Fruit fly (Drosophila melanogaster) whole organism, embryonic: ENCODE measurements around the gene COX6B.
A peak's percentile ranks its signal among the peaks of the same experiment; 100 is the strongest.

Experiments
- Asciz ChIP-seq: fragments of 200-800 bp; sonication (Bioruptor generic); optimal IDR thresholded peaks from 2 replicates; lab custom pipeline; 2017; ENCODE audit warnings: missing biosample characterization, mild to moderate bottlenecking, missing genetic modification characterization, missing genetic modification reagents
- Bgb ChIP-seq: fragments of 200-800 bp; sonication (Bioruptor generic); IDR thresholded peaks from 2 replicates; pipeline ENCODE4 v1.3.6; 2022; ENCODE audit warnings: missing biosample characterization, missing genetic modification characterization; ENCODE audit not compliant: partially characterized antibody
- CG10366 ChIP-seq: fragments of 200-800 bp; sonication (Bioruptor generic); IDR thresholded peaks from 2 replicates; pipeline ENCODE4 v1.3.6; 2022; ENCODE audit warnings: missing biosample characterization, missing genetic modification characterization
- CG10979 ChIP-seq: fragments of 200-800 bp; sonication (Bioruptor generic); optimal IDR thresholded peaks from 2 replicates; lab custom pipeline; 2018; ENCODE audit warnings: missing biosample characterization, mild to moderate bottlenecking, missing genetic modification characterization, moderate library complexity
- CG13287 ChIP-seq: fragments of 200-800 bp; sonication (Bioruptor generic); IDR thresholded peaks from 2 replicates; pipeline ENCODE4 v1.3.6; 2022; ENCODE audit warnings: missing biosample characterization, missing genetic modification characterization; ENCODE audit not compliant: partially characterized antibody
- CG13894 ChIP-seq: fragments of 200-800 bp; sonication (Bioruptor generic); optimal IDR thresholded peaks from 3 replicates; lab custom pipeline; 2018; ENCODE audit warnings: missing biosample characterization, mild to moderate bottlenecking, missing genetic modification characterization, moderate library complexity
- CG14667 ChIP-seq: fragments of 200-800 bp; sonication (Bioruptor generic); IDR thresholded peaks from 2 replicates; pipeline ENCODE4 v1.3.6; 2022; ENCODE audit warnings: missing biosample characterization, missing genetic modification characterization
- CG15601 ChIP-seq: fragments of 200-800 bp; sonication (Bioruptor generic); optimal IDR thresholded peaks from 3 replicates; lab custom pipeline; 2019; ENCODE audit warnings: missing biosample characterization, mild to moderate bottlenecking, missing genetic modification characterization, moderate library complexity
- CG1647 ChIP-seq: fragments of 200-800 bp; sonication (Bioruptor generic); optimal IDR thresholded peaks from 3 replicates; lab custom pipeline; 2016; ENCODE audit warnings: missing biosample characterization, missing genetic modification characterization
- CG16779 ChIP-seq: fragments of 200-800 bp; sonication (Bioruptor generic); IDR thresholded peaks from 2 replicates; pipeline ENCODE4 v1.3.6; 2022; ENCODE audit warnings: missing biosample characterization, missing genetic modification characterization
- CG2678 ChIP-seq: fragments of 200-800 bp; sonication (Bioruptor generic); optimal IDR thresholded peaks from 3 replicates; lab custom pipeline; 2019; ENCODE audit warnings: missing biosample characterization, mild to moderate bottlenecking, missing genetic modification characterization, moderate library complexity
- CG3163 ChIP-seq: fragments of 200-800 bp; sonication (Bioruptor generic); optimal IDR thresholded peaks from 3 replicates; lab custom pipeline; 2016; ENCODE audit warnings: missing biosample characterization, missing genetic modification characterization
- CG3407 ChIP-seq: fragments of 200-800 bp; sonication (Bioruptor generic); optimal IDR thresholded peaks from 2 replicates; lab custom pipeline; 2018; ENCODE audit warnings: missing biosample characterization, mild to moderate bottlenecking, missing genetic modification characterization
- CG4424 ChIP-seq: fragments of 200-800 bp; sonication (Bioruptor generic); optimal IDR thresholded peaks from 3 replicates; lab custom pipeline; 2016; ENCODE audit warnings: missing biosample characterization, missing genetic modification characterization
- CG8290 ChIP-seq, 3 experiments: fragments of 200-800 bp; sonication (Bioruptor generic); optimal IDR thresholded peaks; 2 replicates each; lab custom pipeline; 2016 to 2019; ENCODE audit warnings: missing biosample characterization in 3 of 3, missing genetic modification characterization in 3 of 3, mild to moderate bottlenecking in 2 of 3, moderate library complexity in 1 of 3
- CG8359 ChIP-seq: fragments of 200-800 bp; sonication (Bioruptor generic); optimal IDR thresholded peaks from 2 replicates; lab custom pipeline; 2017; ENCODE audit warnings: missing biosample characterization, mild to moderate bottlenecking, missing genetic modification characterization, borderline replicate concordance
- CrebB ChIP-seq: fragments of 200-800 bp; sonication (Bioruptor generic); optimal IDR thresholded peaks from 3 replicates; lab custom pipeline; 2018; ENCODE audit warnings: missing biosample characterization, mild to moderate bottlenecking, missing genetic modification characterization
- Dfd ChIP-seq, 2 experiments: fragments of >200 bp; optimal IDR thresholded peaks; 2 replicates each; lab custom pipeline; 2017; ENCODE audit warnings: missing biosample characterization in 2 of 2, missing genetic modification characterization in 2 of 2
- ERR ChIP-seq: fragments of 200-800 bp; sonication (Bioruptor generic); optimal IDR thresholded peaks from 2 replicates; lab custom pipeline; 2016; ENCODE audit warnings: missing biosample characterization, missing genetic modification characterization
- Eip74EF ChIP-seq, 2 experiments: fragments of 200-800 bp in 1 of 2; fragments of >200 bp in 1 of 2; sonication (Bioruptor generic) in 1 of 2; optimal IDR thresholded peaks; 2 replicates each; lab custom pipeline; 2017 to 2019; ENCODE audit warnings: missing biosample characterization in 2 of 2, missing genetic modification characterization in 2 of 2, mild to moderate bottlenecking in 1 of 2, moderate library complexity in 1 of 2
- Ets65A ChIP-seq: fragments of 200-800 bp; sonication (Bioruptor generic); peaks from one replicate; lab custom pipeline; 2016; ENCODE audit warnings: missing biosample characterization, missing genetic modification characterization
- Hmx ChIP-seq: fragments of 200-800 bp; sonication (Bioruptor generic); optimal IDR thresholded peaks from 2 replicates; lab custom pipeline; 2016; ENCODE audit warnings: missing biosample characterization, missing genetic modification characterization
- Lhr ChIP-seq: fragments of 200-800 bp; sonication (Bioruptor generic); optimal IDR thresholded peaks from 3 replicates; lab custom pipeline; 2017; ENCODE audit warnings: mild to moderate bottlenecking, missing biosample characterization, missing genetic modification reagents, missing genetic modification characterization
- Lpt ChIP-seq: fragments of >200 bp; optimal IDR thresholded peaks from 2 replicates; lab custom pipeline; 2018; ENCODE audit warnings: missing biosample characterization, missing genetic modification characterization
- NC2α ChIP-seq: fragments of 200-800 bp; sonication (Bioruptor generic); optimal IDR thresholded peaks from 2 replicates; lab custom pipeline; 2016; ENCODE audit warnings: missing biosample characterization, missing genetic modification characterization
- Sin3A ChIP-seq: fragments of >200 bp; optimal IDR thresholded peaks from 2 replicates; lab custom pipeline; 2018
- Sry-δ ChIP-seq: fragments of 200-800 bp; sonication (Bioruptor generic); optimal IDR thresholded peaks from 2 replicates; lab custom pipeline; 2016; ENCODE audit warnings: missing biosample characterization, missing genetic modification characterization
- Usf ChIP-seq: fragments of 200-800 bp; sonication (Bioruptor generic); optimal IDR thresholded peaks from 2 replicates; lab custom pipeline; 2017; ENCODE audit warnings: missing genotype, missing biosample characterization, missing genetic modification characterization
- Xbp1 ChIP-seq: fragments of 200-800 bp; sonication (Bioruptor generic); optimal IDR thresholded peaks from 3 replicates; lab custom pipeline; 2016; ENCODE audit warnings: missing biosample characterization, mild to moderate bottlenecking, missing genetic modification characterization
- YL-1 ChIP-seq: fragments of 200-800 bp; sonication (Bioruptor generic); optimal IDR thresholded peaks from 3 replicates; lab custom pipeline; 2017; ENCODE audit warnings: missing biosample characterization, mild to moderate bottlenecking, missing genetic modification characterization
- aop ChIP-seq: fragments of 200-800 bp; sonication (Bioruptor generic); IDR thresholded peaks from 2 replicates; pipeline ENCODE4 v1.3.6; 2022; ENCODE audit warnings: missing biosample characterization, missing genetic modification characterization
- btn ChIP-seq: fragments of 200-800 bp; sonication (Bioruptor generic); optimal IDR thresholded peaks from 2 replicates; lab custom pipeline; 2016; ENCODE audit warnings: missing biosample characterization, missing genetic modification characterization
- cwo ChIP-seq: fragments of 200-800 bp; sonication (Bioruptor generic); optimal IDR thresholded peaks from 3 replicates; lab custom pipeline; 2017; ENCODE audit warnings: missing biosample characterization, missing genetic modification characterization, mild to moderate bottlenecking, moderate library complexity, missing genetic modification reagents
- dati ChIP-seq: fragments of 200-800 bp; sonication (Bioruptor generic); IDR thresholded peaks from 2 replicates; pipeline ENCODE4 v1.3.6; 2022; ENCODE audit warnings: missing biosample characterization, missing genetic modification characterization
- exex ChIP-seq: fragments of 200-800 bp; sonication (Bioruptor generic); optimal IDR thresholded peaks from 4 replicates; lab custom pipeline; 2018; ENCODE audit warnings: missing biosample characterization, mild to moderate bottlenecking, missing genetic modification characterization, moderate library complexity
- fu2 ChIP-seq: fragments of 200-800 bp; sonication (Bioruptor generic); optimal IDR thresholded peaks from 2 replicates; lab custom pipeline; 2016; ENCODE audit warnings: missing biosample characterization, missing genetic modification characterization
- gfzf ChIP-seq: fragments of 200-800 bp; sonication (Bioruptor generic); optimal IDR thresholded peaks from 2 replicates; lab custom pipeline; 2016; ENCODE audit warnings: missing biosample characterization, mild to moderate bottlenecking, missing genetic modification characterization, moderate library complexity
- gsb ChIP-seq: fragments of 200-800 bp; sonication (Bioruptor generic); IDR thresholded peaks from 2 replicates; pipeline ENCODE4 v1.3.6; 2022; ENCODE audit warnings: missing biosample characterization, missing genetic modification characterization
- hb ChIP-seq: fragments of 200-800 bp; sonication (Bioruptor generic); IDR thresholded peaks from 3 replicates; pipeline ENCODE4 v1.3.6; 2022; ENCODE audit warnings: missing biosample characterization, missing genetic modification characterization; ENCODE audit not compliant: partially characterized antibody
- hkb ChIP-seq, 2 experiments: fragments of 200-800 bp in 1 of 2; fragments of >200 bp in 1 of 2; sonication (Bioruptor generic) in 1 of 2; IDR thresholded peaks in 1 of 2; optimal IDR thresholded peaks in 1 of 2; 2 replicates each; pipeline versions ENCODE4 v1.3.6 to Lab custom; 2017 to 2022; ENCODE audit warnings: missing biosample characterization in 1 of 2, missing genetic modification characterization in 1 of 2
- hth ChIP-seq: fragments of >200 bp; optimal IDR thresholded peaks from 2 replicates; lab custom pipeline; 2017; ENCODE audit warnings: inconsistent platforms
- jing ChIP-seq: fragments of 200-800 bp; sonication (Bioruptor generic); optimal IDR thresholded peaks from 2 replicates; lab custom pipeline; 2018; ENCODE audit warnings: missing biosample characterization, mild to moderate bottlenecking, missing genetic modification characterization
- pho ChIP-seq: fragments of 200-800 bp; sonication (Bioruptor generic); optimal IDR thresholded peaks from 2 replicates; lab custom pipeline; 2016; ENCODE audit warnings: missing biosample characterization, missing genetic modification characterization
- slbo ChIP-seq: fragments of 200-800 bp; sonication (Bioruptor generic); IDR thresholded peaks from 2 replicates; pipeline ENCODE4 v1.3.6; 2022; ENCODE audit warnings: missing biosample characterization, missing genetic modification characterization
- sna ChIP-seq: fragments of 200-800 bp; sonication (Bioruptor generic); IDR thresholded peaks from 2 replicates; pipeline ENCODE4 v1.3.6; 2022; ENCODE audit warnings: missing biosample characterization, missing genetic modification characterization; ENCODE audit not compliant: partially characterized antibody
- ssp ChIP-seq: fragments of 200-800 bp; sonication (Bioruptor generic); IDR thresholded peaks from 2 replicates; pipeline ENCODE4 v1.3.6; 2022; ENCODE audit warnings: missing biosample characterization, missing genetic modification characterization
- stwl ChIP-seq: fragments of 200-800 bp; sonication (Bioruptor generic); optimal IDR thresholded peaks from 3 replicates; lab custom pipeline; 2018; ENCODE audit warnings: missing biosample characterization, mild to moderate bottlenecking, missing genetic modification characterization, moderate library complexity
- tin ChIP-seq: fragments of 200-800 bp; sonication (Bioruptor generic); optimal IDR thresholded peaks from 3 replicates; lab custom pipeline; 2016; ENCODE audit warnings: missing biosample characterization, missing genetic modification characterization
- unpg ChIP-seq: fragments of 200-800 bp; sonication (Bioruptor generic); optimal IDR thresholded peaks from 3 replicates; lab custom pipeline; 2018; ENCODE audit warnings: missing biosample characterization, mild to moderate bottlenecking, missing genetic modification characterization, moderate library complexity
- vvl ChIP-seq: fragments of 200-800 bp; sonication (Bioruptor generic); IDR thresholded peaks from 2 replicates; pipeline ENCODE4 v1.3.6; 2022; ENCODE audit warnings: missing biosample characterization, missing genetic modification characterization
- zen ChIP-seq: fragments of 200-800 bp; sonication (Bioruptor generic); optimal IDR thresholded peaks from 3 replicates; lab custom pipeline; 2018; ENCODE audit warnings: missing biosample characterization, mild to moderate bottlenecking, missing genetic modification characterization, moderate library complexity

COX6B gene

dm6 chrX:19748565-19748964, 4.4 kb upstream of the COX6B start (continued):
- TF ChIP-seq gfzf (GFP tag; lab: Kevin White, UChicago) (peak; percentile 29), CrebB (tag; lab: Kevin White, UChicago) (no peak), hb (GFP tag; lab: Robert Waterston, UW) (no peak), dati (no peak), slbo (GFP tag; lab: Robert Waterston, UW) (no peak), Asciz (GFP tag; lab: Kevin White, UChicago) (no peak), Hmx (GFP tag; lab: Kevin White, UChicago) (no peak), Sin3A (lab: Kevin White, UChicago) (peak; percentile 92), CG1647 (GFP tag; lab: Kevin White, UChicago) (no peak), gsb (GFP tag; lab: Robert Waterston, UW) (no peak), exex (tag; lab: Kevin White, UChicago) (no peak), ssp (GFP tag; lab: Robert Waterston, UW) (no peak), CG2678 (no peak), CG3407 (GFP tag; lab: Kevin White, UChicago) (no peak), Dfd (GFP tag; optimal IDR thresholded peaks at IDR 0.05; lab: Kevin White, UChicago) (no peak), Lhr (GFP tag; lab: Kevin White, UChicago) (peak; percentile 18), Eip74EF (GFP tag; optimal IDR thresholded peaks at IDR 0.05; lab: Kevin White, UChicago) (no peak), CG15601 (tag; lab: Kevin White, UChicago) (no peak), hth (no peak), CG8359 (GFP tag; lab: Kevin White, UChicago) (no peak), NC2α (GFP tag; lab: Kevin White, UChicago) (no peak), cwo (GFP tag; lab: Kevin White, UChicago) (no peak), tin (GFP tag; lab: Kevin White, UChicago) (no peak), CG10979 (tag; lab: Kevin White, UChicago) (no peak), Usf (GFP tag; lab: Kevin White, UChicago) (no peak), Lpt (GFP tag; lab: Kevin White, UChicago) (no peak), stwl (peak; percentile 19), Ets65A (GFP tag; lab: Kevin White, UChicago) (peak; percentile 86), hkb (optimal IDR thresholded peaks at IDR 0.05; lab: Kevin White, UChicago) (peak; percentile 79), hkb (GFP tag; IDR thresholded peaks at IDR 0.05; lab: Robert Waterston, UW) (no peak), CG3163 (GFP tag; lab: Kevin White, UChicago) (no peak), sna (GFP tag; lab: Robert Waterston, UW) (peak; percentile 44; the same call in 1 of the 2 replicates), CG14667 (no peak), CG4424 (GFP tag; lab: Kevin White, UChicago) (no peak), CG10366 (no peak), CG13894 (no peak), CG8290 (GFP tag; optimal IDR thresholded peaks at IDR 0.05; lab: Kevin White, UChicago) (no peak), CG8290 (tag; optimal IDR thresholded peaks at IDR 0.05; lab: Kevin White, UChicago) (peak in 1 of 2 experiments; percentile 28), unpg (GFP tag; lab: Kevin White, UChicago) (no peak), ERR (no peak), fu2 (GFP tag; lab: Kevin White, UChicago) (no peak), Bgb (GFP tag; lab: Robert Waterston, UW) (peak; percentile 35; the same call in 1 of the 2 replicates), jing (GFP tag; lab: Kevin White, UChicago) (no peak), btn (no peak), zen (tag; lab: Kevin White, UChicago) (peak; percentile 19), Sry-δ (GFP tag; lab: Kevin White, UChicago) (peak; percentile 75), vvl (GFP tag; lab: Robert Waterston, UW) (no peak), pho (GFP tag; lab: Kevin White, UChicago) (peak; percentile 4), CG16779 (no peak), aop (no peak), CG13287 (GFP tag; lab: Robert Waterston, UW) (peak; percentile 60), YL-1 (GFP tag; lab: Kevin White, UChicago) (peak; percentile 23), Xbp1 (GFP tag; lab: Kevin White, UChicago) (no peak)
